Fruit fly (Drosophila melanogaster) whole organism, embryonic: Measurements from ENCODE around the gene CG7707.

ENCODE experiments used
- CG10209 ChIP-seq: fragments of 200-800 bp; sonication (Bioruptor generic); optimal IDR thresholded peaks from 3 replicates; lab custom pipeline; 2017; ENCODE audit warnings: missing biosample characterization, mild to moderate bottlenecking, missing genetic modification characterization, missing genetic modification reagents
- CG10565 ChIP-seq: fragments of 200-800 bp; sonication (Bioruptor generic); optimal IDR thresholded peaks from 3 replicates; lab custom pipeline; 2016; ENCODE audit warnings: missing biosample characterization, mild to moderate bottlenecking, missing genetic modification characterization
- CG14710 ChIP-seq: fragments of 200-800 bp; sonication (Bioruptor generic); optimal IDR thresholded peaks from 3 replicates; lab custom pipeline; 2019; ENCODE audit warnings: missing biosample characterization, mild to moderate bottlenecking, missing genetic modification characterization, moderate library complexity
- CG15011 ChIP-seq: fragments of 200-800 bp; sonication (Bioruptor generic); optimal IDR thresholded peaks from 3 replicates; lab custom pipeline; 2018; ENCODE audit warnings: missing biosample characterization, mild to moderate bottlenecking, missing genetic modification characterization
- CG15601 ChIP-seq: fragments of 200-800 bp; sonication (Bioruptor generic); optimal IDR thresholded peaks from 3 replicates; lab custom pipeline; 2019; ENCODE audit warnings: missing biosample characterization, mild to moderate bottlenecking, missing genetic modification characterization, moderate library complexity
- CG1602 ChIP-seq: fragments of 200-800 bp; sonication (Bioruptor generic); optimal IDR thresholded peaks from 3 replicates; lab custom pipeline; 2016; ENCODE audit warnings: missing biosample characterization, missing genetic modification characterization
- CG1832 ChIP-seq: fragments of 200-800 bp; sonication (Bioruptor generic); optimal IDR thresholded peaks from 2 replicates; lab custom pipeline; 2017; ENCODE audit warnings: missing biosample characterization, mild to moderate bottlenecking, missing genetic modification characterization, inconsistent platforms
- CG18599 ChIP-seq: fragments of 200-800 bp; sonication (Bioruptor generic); optimal IDR thresholded peaks from 3 replicates; lab custom pipeline; 2017; ENCODE audit warnings: missing biosample characterization, missing genetic modification characterization, mild to moderate bottlenecking, moderate library complexity, missing genetic modification reagents
- CG18764 ChIP-seq: fragments of 200-800 bp; sonication (Bioruptor generic); optimal IDR thresholded peaks from 3 replicates; lab custom pipeline; 2016; ENCODE audit warnings: missing biosample characterization, missing genetic modification characterization
- CG33557 ChIP-seq: fragments of 200-800 bp; sonication (Bioruptor generic); optimal IDR thresholded peaks from 2 replicates; lab custom pipeline; 2019; ENCODE audit warnings: missing biosample characterization, mild to moderate bottlenecking, missing genetic modification characterization, moderate library complexity
- CG42726 ChIP-seq: fragments of 200-800 bp; sonication (Bioruptor generic); IDR thresholded peaks from 2 replicates; pipeline ENCODE4 v1.3.6; 2022; ENCODE audit warnings: missing biosample characterization, missing genetic modification characterization; ENCODE audit not compliant: partially characterized antibody
- CG4820 ChIP-seq: fragments of 200-800 bp; sonication (Bioruptor generic); optimal IDR thresholded peaks from 3 replicates; lab custom pipeline; 2016; ENCODE audit warnings: missing biosample characterization, missing genetic modification characterization
- CG6175 ChIP-seq: fragments of 200-800 bp; sonication (Bioruptor generic); IDR thresholded peaks from 3 replicates; pipeline ENCODE4 v1.3.6; 2022; ENCODE audit warnings: missing biosample characterization, missing genetic modification characterization
- CG6683 ChIP-seq: fragments of 200-800 bp; sonication (Bioruptor generic); optimal IDR thresholded peaks from 2 replicates; lab custom pipeline; 2017; ENCODE audit warnings: missing biosample characterization, mild to moderate bottlenecking, missing genetic modification characterization, missing genetic modification reagents
- CG7271 ChIP-seq: fragments of 200-800 bp; sonication (Bioruptor generic); optimal IDR thresholded peaks from 2 replicates; lab custom pipeline; 2018; ENCODE audit warnings: missing biosample characterization, mild to moderate bottlenecking, missing genetic modification characterization, moderate library complexity
- CG7556 ChIP-seq: fragments of 200-800 bp; sonication (Bioruptor generic); optimal IDR thresholded peaks from 2 replicates; lab custom pipeline; 2017; ENCODE audit warnings: missing biosample characterization, mild to moderate bottlenecking, missing genetic modification characterization
- CG7745 ChIP-seq: fragments of 200-800 bp; sonication (Bioruptor generic); optimal IDR thresholded peaks from 2 replicates; lab custom pipeline; 2018; ENCODE audit warnings: missing biosample characterization, mild to moderate bottlenecking, missing genetic modification characterization, moderate library complexity
- CG7963 ChIP-seq: fragments of 200-800 bp; sonication (Bioruptor generic); IDR thresholded peaks from 3 replicates; pipeline ENCODE4 v1.3.6; 2022; ENCODE audit warnings: missing biosample characterization, missing genetic modification characterization; ENCODE audit not compliant: partially characterized antibody
- CG9437 ChIP-seq: fragments of 200-800 bp; sonication (Bioruptor generic); optimal IDR thresholded peaks from 2 replicates; lab custom pipeline; 2018; ENCODE audit warnings: missing biosample characterization, mild to moderate bottlenecking, missing genetic modification characterization
- CG9876 ChIP-seq: fragments of 200-800 bp; sonication (Bioruptor generic); optimal IDR thresholded peaks from 2 replicates; lab custom pipeline; 2016; ENCODE audit warnings: missing biosample characterization, missing genetic modification characterization
- CkIIα-i1 ChIP-seq: fragments of 200-800 bp; sonication (Bioruptor generic); IDR thresholded peaks from 2 replicates; pipeline ENCODE4 v1.3.6; 2022; ENCODE audit warnings: missing biosample characterization, missing genetic modification characterization
- D19A ChIP-seq: fragments of 200-800 bp; optimal IDR thresholded peaks from 3 replicates; lab custom pipeline; 2019; ENCODE audit warnings: missing biosample characterization, mild to moderate bottlenecking, missing genetic modification characterization, moderate library complexity
- Deaf1 ChIP-seq: fragments of 200-800 bp; optimal IDR thresholded peaks from 3 replicates; lab custom pipeline; 2019; ENCODE audit warnings: missing biosample characterization, mild to moderate bottlenecking, missing genetic modification characterization, moderate library complexity
- Dek ChIP-seq: fragments of 200-800 bp; sonication (Bioruptor generic); optimal IDR thresholded peaks from 3 replicates; lab custom pipeline; 2019; ENCODE audit warnings: missing biosample characterization, mild to moderate bottlenecking, missing genetic modification characterization, moderate library complexity
- Dfd ChIP-seq, 2 experiments: fragments of >200 bp; optimal IDR thresholded peaks; 2 replicates each; lab custom pipeline; 2017; ENCODE audit warnings: missing biosample characterization in 2 of 2, missing genetic modification characterization in 2 of 2
- Dip2 ChIP-seq: fragments of 200-800 bp; sonication (Bioruptor generic); IDR thresholded peaks from 2 replicates; pipeline ENCODE4 v1.3.6; 2022; ENCODE audit warnings: missing biosample characterization, missing genetic modification characterization
- HLH54F ChIP-seq: fragments of 200-800 bp; sonication (Bioruptor generic); optimal IDR thresholded peaks from 3 replicates; lab custom pipeline; 2016; ENCODE audit warnings: missing biosample characterization, missing genetic modification characterization
- HmgD ChIP-seq: fragments of 200-800 bp; sonication (Bioruptor generic); optimal IDR thresholded peaks from 3 replicates; lab custom pipeline; 2016; ENCODE audit warnings: missing biosample characterization, missing genetic modification characterization
- Lim3 ChIP-seq: fragments of 200-800 bp; sonication (Bioruptor generic); IDR thresholded peaks from 2 replicates; pipeline ENCODE4 v1.3.6; 2022; ENCODE audit warnings: missing biosample characterization, missing genetic modification characterization
- NC2α ChIP-seq: fragments of 200-800 bp; sonication (Bioruptor generic); optimal IDR thresholded peaks from 2 replicates; lab custom pipeline; 2016; ENCODE audit warnings: missing biosample characterization, missing genetic modification characterization
- NFAT ChIP-seq: fragments of 200-800 bp; sonication (Bioruptor generic); IDR thresholded peaks from 2 replicates; pipeline ENCODE4 v1.3.6; 2022; ENCODE audit warnings: missing biosample characterization, missing genetic modification characterization
- Sox102F ChIP-seq: fragments of 200-800 bp; sonication (Bioruptor generic); optimal IDR thresholded peaks from 2 replicates; lab custom pipeline; 2018; ENCODE audit warnings: missing biosample characterization, mild to moderate bottlenecking, missing genetic modification characterization, moderate library complexity
- bbx ChIP-seq: fragments of 200-800 bp; sonication (Bioruptor generic); IDR thresholded peaks from 2 replicates; pipeline ENCODE4 v1.3.6; 2022; ENCODE audit warnings: missing biosample characterization, missing genetic modification characterization; ENCODE audit not compliant: partially characterized antibody
- cas ChIP-seq: fragments of 200-800 bp; sonication (Bioruptor generic); IDR thresholded peaks from 2 replicates; pipeline ENCODE4 v1.3.6; 2022; ENCODE audit warnings: missing biosample characterization, missing genetic modification characterization
- cg ChIP-seq: fragments of 200-800 bp; sonication (Bioruptor generic); optimal IDR thresholded peaks from 3 replicates; lab custom pipeline; 2019; ENCODE audit warnings: missing biosample characterization, mild to moderate bottlenecking, missing genetic modification characterization, moderate library complexity
- dmrt11E ChIP-seq: fragments of 200-800 bp; sonication (Bioruptor generic); optimal IDR thresholded peaks from 3 replicates; lab custom pipeline; 2018; ENCODE audit warnings: missing biosample characterization, mild to moderate bottlenecking, missing genetic modification characterization, moderate library complexity
- dmrt99B ChIP-seq: fragments of 200-800 bp; sonication (Bioruptor generic); optimal IDR thresholded peaks from 2 replicates; lab custom pipeline; 2018; ENCODE audit warnings: missing biosample characterization, mild to moderate bottlenecking, missing genetic modification characterization, moderate library complexity
- ftz-f1 ChIP-seq: fragments of 200-800 bp; sonication (Bioruptor generic); optimal IDR thresholded peaks from 2 replicates; lab custom pipeline; 2016; ENCODE audit warnings: missing biosample characterization, missing genetic modification characterization
- grn ChIP-seq: fragments of 200-800 bp; sonication (Bioruptor generic); optimal IDR thresholded peaks from 3 replicates; lab custom pipeline; 2017; ENCODE audit warnings: missing biosample characterization, missing genetic modification characterization
- gsb ChIP-seq: fragments of 200-800 bp; sonication (Bioruptor generic); IDR thresholded peaks from 2 replicates; pipeline ENCODE4 v1.3.6; 2022; ENCODE audit warnings: missing biosample characterization, missing genetic modification characterization
- knrl ChIP-seq: fragments of 200-800 bp; sonication (Bioruptor generic); IDR thresholded peaks from 3 replicates; pipeline ENCODE4 v1.3.6; 2022; ENCODE audit warnings: missing biosample characterization, missing genetic modification characterization; ENCODE audit not compliant: partially characterized antibody
- nerfin-2 ChIP-seq: fragments of 200-800 bp; sonication (Bioruptor generic); IDR thresholded peaks from 2 replicates; pipeline ENCODE4 v1.3.6; 2022; ENCODE audit warnings: missing biosample characterization, missing genetic modification characterization; ENCODE audit not compliant: partially characterized antibody
- nmo ChIP-seq: fragments of 200-800 bp; sonication (Bioruptor generic); optimal IDR thresholded peaks from 2 replicates; lab custom pipeline; 2018; ENCODE audit warnings: missing biosample characterization, mild to moderate bottlenecking, missing genetic modification characterization, moderate library complexity
- pros ChIP-seq: fragments of 200-800 bp; sonication (Bioruptor generic); optimal IDR thresholded peaks from 3 replicates; lab custom pipeline; 2019; ENCODE audit warnings: missing biosample characterization, mild to moderate bottlenecking, missing genetic modification characterization, moderate library complexity
- seq ChIP-seq: fragments of 200-800 bp; sonication (Bioruptor generic); IDR thresholded peaks from 2 replicates; pipeline ENCODE4 v1.3.6; 2022; ENCODE audit warnings: missing biosample characterization, missing genetic modification characterization
- so ChIP-seq: fragments of 200-800 bp; sonication (Bioruptor generic); IDR thresholded peaks from 3 replicates; pipeline ENCODE4 v1.3.6; 2022; ENCODE audit warnings: missing biosample characterization, missing genetic modification characterization
- tna ChIP-seq: fragments of 200-800 bp; sonication (Bioruptor generic); IDR thresholded peaks from 2 replicates; pipeline ENCODE4 v1.3.6; 2022; ENCODE audit warnings: missing biosample characterization, missing genetic modification characterization; ENCODE audit not compliant: partially characterized antibody
- tx ChIP-seq: fragments of 200-800 bp; sonication (Bioruptor generic); optimal IDR thresholded peaks from 2 replicates; lab custom pipeline; 2016; ENCODE audit warnings: missing biosample characterization, missing genetic modification characterization
- zf30C ChIP-seq: fragments of 200-800 bp; sonication (Bioruptor generic); optimal IDR thresholded peaks from 3 replicates; lab custom pipeline; 2018; ENCODE audit warnings: missing biosample characterization, mild to moderate bottlenecking, missing genetic modification characterization
- zfh2 ChIP-seq: fragments of 200-800 bp; sonication (Bioruptor generic); optimal IDR thresholded peaks from 2 replicates; lab custom pipeline; 2016; ENCODE audit warnings: missing biosample characterization, missing genetic modification characterization

CG7707 gene

dm6 chr3L:17242078-17242613 is 1.1 kb upstream of the CG7707 start, which contains the start of gene Afg3l2 (continued):
- no peak for TF ChIP-seq CG42726
- TF ChIP-seq pros (GFP tag; lab: Kevin White, UChicago): no peak
- TF ChIP-seq NC2α (GFP tag; lab: Kevin White, UChicago): no peak
- TF ChIP-seq CG15011 (GFP tag; lab: Kevin White, UChicago): no peak
- peak; percentile 63 for TF ChIP-seq CG18599 (GFP tag; lab: Kevin White, UChicago)
- peak; percentile 44 for TF ChIP-seq CG33557 (GFP tag; lab: Kevin White, UChicago)
- TF ChIP-seq Deaf1: peak; percentile 27
- TF ChIP-seq gsb (GFP tag; lab: Robert Waterston, UW): no peak
- no peak for TF ChIP-seq CG10209 (GFP tag; lab: Kevin White, UChicago)
- TF ChIP-seq HmgD (GFP tag; lab: Kevin White, UChicago): no peak
- peak; percentile 34; the same call in 1 of the 2 replicates for TF ChIP-seq NFAT (GFP tag; lab: Robert Waterston, UW)
- peak; percentile 52 for TF ChIP-seq Sox102F (GFP tag; lab: Kevin White, UChicago)
- TF ChIP-seq CG6683 (GFP tag; lab: Kevin White, UChicago): no peak
- TF ChIP-seq Dip2: no peak
- peak; percentile 58 for TF ChIP-seq dmrt11E
- TF ChIP-seq CG7271 (tag; lab: Kevin White, UChicago): no peak
- TF ChIP-seq cg (GFP tag; lab: Kevin White, UChicago): no peak
- TF ChIP-seq dmrt99B (tag; lab: Kevin White, UChicago): peak; percentile 72
- TF ChIP-seq tna (GFP tag; lab: Robert Waterston, UW): no peak
- TF ChIP-seq CG6175: no peak
- no peak for TF ChIP-seq CG1832 (GFP tag; lab: Kevin White, UChicago)
- TF ChIP-seq so (GFP tag; lab: Robert Waterston, UW): no peak
- peak; percentile 67 for TF ChIP-seq Dek (tag; lab: Kevin White, UChicago)
- peak; percentile 56 for TF ChIP-seq CG18764
- TF ChIP-seq CG7556: no peak
- TF ChIP-seq CG10565 (GFP tag; lab: Kevin White, UChicago): peak; percentile 8
- TF ChIP-seq CG7745 (tag; lab: Kevin White, UChicago): no peak
- TF ChIP-seq CG9876 (GFP tag; lab: Kevin White, UChicago): no peak
- peak; percentile 70 for TF ChIP-seq CG4820
- no peak for TF ChIP-seq nerfin-2 (GFP tag; lab: Robert Waterston, UW)
- no peak for TF ChIP-seq knrl (GFP tag; lab: Robert Waterston, UW)
- no peak for TF ChIP-seq zf30C
- no peak for TF ChIP-seq ftz-f1 (GFP tag; lab: Kevin White, UChicago)
- TF ChIP-seq HLH54F: no peak
- no peak for TF ChIP-seq grn
- TF ChIP-seq tx (GFP tag; lab: Kevin White, UChicago): no peak
- TF ChIP-seq cas (GFP tag; lab: Robert Waterston, UW): 0 out of 2 replicates have a peak, but pooled peaks have one; percentile 39
- TF ChIP-seq bbx (GFP tag; lab: Robert Waterston, UW): no peak
- TF ChIP-seq Dfd (GFP tag; optimal IDR thresholded peaks at IDR 0.05; lab: Kevin White, UChicago): no peak
- TF ChIP-seq zfh2 (GFP tag; lab: Kevin White, UChicago): peak; percentile 32
- TF ChIP-seq seq (GFP tag; lab: Robert Waterston, UW): no peak
- peak; percentile 71 for TF ChIP-seq nmo
- peak; percentile 99 for TF ChIP-seq CG9437
- peak; percentile 100 for TF ChIP-seq D19A
- TF ChIP-seq Lim3 (GFP tag; lab: Robert Waterston, UW): no peak
- peak; percentile 40 for TF ChIP-seq CG15601
- TF ChIP-seq CG14710: peak; percentile 84
- no peak for TF ChIP-seq CG7963
- TF ChIP-seq CG1602 (GFP tag; lab: Kevin White, UChicago): peak; percentile 19
- no peak for TF ChIP-seq CkIIα-i1 (GFP tag; lab: Robert Waterston, UW)
